Worm (Caenorhabditis elegans) whole organism, early embryonic: ENCODE data around the gene rbm-17.

Experiments used
- B0310.2 ChIP-seq: sonication (generic microtip); optimal IDR thresholded peaks from 2 replicates; lab custom pipeline; 2016; ENCODE audit warnings: mild to moderate bottlenecking, missing genetic modification characterization, missing compliant biosample characterization
- F13C5.2 ChIP-seq: sonication (generic microtip); optimal IDR thresholded peaks from 2 replicates; lab custom pipeline; 2017; ENCODE audit warnings: mild to moderate bottlenecking, missing genetic modification characterization, inconsistent platforms, missing compliant biosample characterization
- aly-1 ChIP-seq: sonication (generic microtip); optimal IDR thresholded peaks from 2 replicates; lab custom pipeline; 2016; ENCODE audit warnings: missing genetic modification characterization, missing compliant biosample characterization
- ama-1 ChIP-seq: fragments of 150-350 bp; optimal IDR thresholded peaks from 2 replicates; lab custom pipeline; 2014
- ceh-13 ChIP-seq: fragments of 200-800 bp; sonication (Bioruptor generic); optimal IDR thresholded peaks from 2 replicates; lab custom pipeline; 2018; ENCODE audit warnings: mild to moderate bottlenecking, missing genetic modification characterization, missing compliant biosample characterization
- ceh-36 ChIP-seq: sonication (generic microtip); optimal IDR thresholded peaks from 2 replicates; lab custom pipeline; 2016; ENCODE audit warnings: missing genetic modification characterization, inconsistent platforms, missing compliant biosample characterization
- ets-7 ChIP-seq: sonication (generic microtip); optimal IDR thresholded peaks from 2 replicates; lab custom pipeline; 2016; ENCODE audit warnings: missing genotype, missing genetic modification characterization, missing compliant biosample characterization
- flt-1 ChIP-seq: fragments of 200-800 bp; sonication (Bioruptor generic); IDR thresholded peaks from 2 replicates; pipeline ENCODE4 v1.3.6; 2022; ENCODE audit warnings: missing genetic modification characterization, missing compliant biosample characterization
- hmbx-1 ChIP-seq: sonication (generic microtip); optimal IDR thresholded peaks from 2 replicates; lab custom pipeline; 2016; ENCODE audit warnings: mild to moderate bottlenecking, missing genetic modification characterization, missing compliant biosample characterization
- hmg-4 ChIP-seq: fragments of 200-800 bp; sonication (Bioruptor generic); optimal IDR thresholded peaks from 2 replicates; lab custom pipeline; 2018; ENCODE audit warnings: mild to moderate bottlenecking, missing genetic modification characterization, missing compliant biosample characterization
- hnd-1 ChIP-seq: sonication (generic microtip); optimal IDR thresholded peaks from 2 replicates; lab custom pipeline; 2016; ENCODE audit warnings: missing genetic modification characterization, missing compliant biosample characterization
- pes-1 ChIP-seq: fragments of 200-800 bp; sonication (Bioruptor generic); IDR thresholded peaks from 2 replicates; pipeline ENCODE4 v1.3.6; 2022; ENCODE audit warnings: missing genetic modification reagents, missing genetic modification characterization, missing compliant biosample characterization
- scrt-1 ChIP-seq: fragments of 200-800 bp; sonication (Bioruptor generic); IDR thresholded peaks from 2 replicates; pipeline ENCODE4 v1.3.6; 2022; ENCODE audit warnings: missing genetic modification characterization, missing compliant biosample characterization
- sea-1 ChIP-seq: fragments of 200-800 bp; sonication (Bioruptor generic); conservative IDR thresholded peaks from 2 replicates; pipeline ENCODE4 v1.3.6; 2022; ENCODE audit warnings: missing genetic modification characterization, missing compliant biosample characterization
- tbx-11 ChIP-seq: fragments of 200-800 bp; sonication (Bioruptor generic); IDR thresholded peaks from 2 replicates; pipeline ENCODE4 v1.3.6; 2022; ENCODE audit warnings: missing genetic modification characterization, missing compliant biosample characterization
- tbx-37 ChIP-seq: fragments of 200-800 bp; sonication (Bioruptor generic); conservative IDR thresholded peaks from 2 replicates; pipeline ENCODE4 v1.3.6; 2022; ENCODE audit warnings: missing genetic modification reagents, missing genetic modification characterization, missing compliant biosample characterization
- tra-4 ChIP-seq: sonication (generic microtip); optimal IDR thresholded peaks from 2 replicates; lab custom pipeline; 2017; ENCODE audit warnings: missing genetic modification characterization, missing compliant biosample characterization

Gene rbm-17

DNA sequence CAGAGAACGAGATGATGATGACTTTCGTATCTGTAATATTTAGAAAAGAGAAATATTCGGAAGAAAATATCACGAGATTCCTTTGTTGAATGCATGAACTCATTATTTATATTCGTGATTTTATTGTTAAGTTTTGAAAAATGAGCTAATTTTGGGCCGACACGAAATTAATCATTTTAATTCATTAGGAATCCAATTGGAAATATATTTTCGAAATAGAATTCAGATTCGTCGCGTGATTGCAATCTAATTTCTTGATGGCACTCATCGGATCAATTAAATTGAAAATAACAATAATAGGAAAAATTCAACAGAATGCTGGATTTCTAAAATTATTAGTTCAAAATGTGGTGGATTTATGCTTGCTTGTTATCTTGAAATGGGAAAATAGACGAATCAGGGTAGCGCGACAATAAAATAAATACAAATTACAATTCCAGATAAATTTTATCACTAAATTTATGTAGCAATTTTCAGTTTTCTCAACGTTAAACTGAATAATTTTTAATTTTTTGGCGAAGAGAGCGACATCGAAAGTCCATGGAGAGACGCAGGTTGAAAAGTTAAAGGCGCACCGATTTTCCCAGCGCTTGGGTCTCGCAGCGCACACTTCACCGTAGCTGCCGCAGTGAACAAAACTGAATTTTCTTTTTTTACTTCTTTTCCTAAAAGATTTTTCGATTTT is 36.3 kb upstream of the rbm-17 start:
- TF ChIP-seq hmg-4 (GFP tag; lab: Kevin White, UChicago) (peak; percentile 23), ets-7 (tag; lab: Kevin White, UChicago) (no peak), F13C5.2 (tag; lab: Kevin White, UChicago) (peak; percentile 72), tra-4 (tag; lab: Kevin White, UChicago) (peak; percentile 41), ama-1 (peak; percentile 71), aly-1 (no peak), tbx-37 (GFP tag; lab: Robert Waterston, UW) (peak; percentile 30), B0310.2 (tag; lab: Kevin White, UChicago) (peak; percentile 79), ceh-13 (no peak), tbx-11 (GFP tag; lab: Robert Waterston, UW) (no peak), flt-1 (GFP tag; lab: Robert Waterston, UW) (0 out of 2 replicates have a peak, but pooled peaks have one; percentile 12), scrt-1 (GFP tag; lab: Robert Waterston, UW) (no peak; the same call in 1 of the 2 replicates), hnd-1 (tag; lab: Kevin White, UChicago) (peak; percentile 13), ceh-36 (tag; lab: Kevin White, UChicago) (peak; percentile 11), sea-1 (no peak), hmbx-1 (tag; lab: Kevin White, UChicago) (peak; percentile 14), pes-1 (peak; percentile 38; the same call in 1 of the 2 replicates)

DNA sequence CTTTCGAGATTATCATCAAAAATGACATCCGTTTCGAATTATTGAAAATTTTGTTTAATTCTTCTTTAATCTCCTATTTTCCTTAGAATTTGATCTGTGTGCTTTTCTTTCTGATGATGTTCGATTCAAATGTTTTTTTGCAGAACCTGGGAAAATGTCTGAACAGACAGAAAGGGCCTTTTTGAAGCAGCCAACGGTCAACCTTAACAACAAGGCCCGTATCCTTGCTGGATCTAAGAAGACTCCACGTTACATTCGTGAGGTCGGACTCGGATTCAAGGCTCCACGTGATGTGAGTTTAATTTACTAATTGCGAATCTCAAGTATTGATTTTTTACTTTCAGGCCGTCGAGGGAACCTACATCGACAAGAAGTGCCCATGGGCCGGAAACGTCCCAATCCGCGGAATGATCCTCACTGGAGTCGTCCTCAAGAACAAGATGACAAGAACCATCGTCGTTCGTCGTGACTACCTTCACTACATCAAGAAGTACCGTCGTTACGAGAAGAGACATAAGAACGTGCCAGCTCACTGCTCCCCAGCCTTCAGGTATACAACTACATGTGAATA is 35.5 kb upstream of the rbm-17 start, which contains the start of gene rps-11:
Gene rps-11, plus strand, starts transcription at position 144 of the 571 bp plus-strand sequence.
- TF ChIP-seq sea-1 = no peak
- no peak for TF ChIP-seq tbx-37 (GFP tag; lab: Robert Waterston, UW)
- TF ChIP-seq ceh-13 = no peak
- TF ChIP-seq tbx-11 (GFP tag; lab: Robert Waterston, UW) = no peak
- TF ChIP-seq flt-1 (GFP tag; lab: Robert Waterston, UW) = no peak

DNA sequence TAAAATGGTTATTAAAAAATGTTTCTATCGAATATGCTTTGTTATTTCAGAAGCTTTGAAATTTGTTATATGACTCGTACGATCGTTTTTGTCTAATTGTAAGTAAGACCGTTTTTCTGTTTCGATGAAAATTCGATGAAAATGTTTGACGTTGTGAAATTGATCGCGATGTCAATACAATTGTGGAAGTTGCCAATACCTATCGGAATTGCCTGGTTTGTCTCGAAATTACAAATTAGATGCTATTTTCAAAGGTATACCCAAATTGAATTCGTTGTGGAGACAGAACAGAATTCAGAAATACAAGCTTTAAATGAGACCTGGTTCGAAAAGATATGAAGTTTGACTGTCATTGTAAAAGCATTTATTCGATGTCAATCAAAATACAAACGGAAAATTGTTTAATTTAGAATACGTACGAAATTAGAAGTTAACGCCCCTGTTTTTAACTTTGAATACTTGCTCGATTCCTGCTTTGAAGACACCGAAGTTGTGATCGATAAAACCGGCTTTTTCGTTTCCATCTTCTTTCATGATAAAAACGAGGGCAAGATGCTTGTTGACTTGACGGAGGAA is 34.8 kb upstream of the rbm-17 start:
- no peak for TF ChIP-seq hmg-4 (GFP tag; lab: Kevin White, UChicago)
- TF ChIP-seq ceh-13 = no peak

DNA sequence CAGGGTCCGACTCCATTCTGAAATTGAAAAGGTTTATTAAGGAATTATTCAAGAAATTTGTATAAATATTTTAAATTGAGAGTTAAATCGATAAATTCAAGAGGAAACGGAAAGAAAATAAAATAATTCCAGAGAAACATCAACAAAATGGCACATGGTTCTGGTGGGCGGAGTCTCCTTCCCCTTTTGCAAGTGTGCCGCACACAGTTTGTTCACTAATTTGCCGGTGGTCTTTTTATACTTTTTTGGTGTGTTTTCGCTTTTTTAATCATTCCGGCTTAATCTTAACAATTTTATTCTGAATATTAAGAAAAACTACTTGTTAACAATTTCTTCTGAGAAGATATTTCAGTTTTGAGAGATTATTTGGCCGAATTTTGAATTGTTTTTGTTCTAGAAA is 33.2 kb upstream of the rbm-17 start, which contains the start of the genes ragc-1 and Y24F12A.1:
Gene ragc-1, minus strand, starts transcription at position 25 of the 400 bp plus-strand sequence.
Gene Y24F12A.1, plus strand, starts transcription at position 346 of the 400 bp plus-strand sequence.
- TF ChIP-seq tbx-11 (GFP tag; lab: Robert Waterston, UW) (no peak), aly-1 (no peak), hmg-4 (GFP tag; lab: Kevin White, UChicago) (no peak), scrt-1 (GFP tag; lab: Robert Waterston, UW) (0 out of 2 replicates have a peak, but pooled peaks have one; percentile 37), hnd-1 (tag; lab: Kevin White, UChicago) (no peak), tbx-37 (GFP tag; lab: Robert Waterston, UW) (0 out of 2 replicates have a peak, but pooled peaks have one; percentile 29), flt-1 (GFP tag; lab: Robert Waterston, UW) (peak; percentile 33; the same call in 1 of the 2 replicates), sea-1 (0 out of 2 replicates have a peak, but pooled peaks have one; percentile 57), F13C5.2 (tag; lab: Kevin White, UChicago) (peak; percentile 16), tra-4 (tag; lab: Kevin White, UChicago) (no peak), ceh-13 (no peak), pes-1 (peak; percentile 74), ama-1 (no peak), ceh-36 (tag; lab: Kevin White, UChicago) (peak; percentile 62)

DNA sequence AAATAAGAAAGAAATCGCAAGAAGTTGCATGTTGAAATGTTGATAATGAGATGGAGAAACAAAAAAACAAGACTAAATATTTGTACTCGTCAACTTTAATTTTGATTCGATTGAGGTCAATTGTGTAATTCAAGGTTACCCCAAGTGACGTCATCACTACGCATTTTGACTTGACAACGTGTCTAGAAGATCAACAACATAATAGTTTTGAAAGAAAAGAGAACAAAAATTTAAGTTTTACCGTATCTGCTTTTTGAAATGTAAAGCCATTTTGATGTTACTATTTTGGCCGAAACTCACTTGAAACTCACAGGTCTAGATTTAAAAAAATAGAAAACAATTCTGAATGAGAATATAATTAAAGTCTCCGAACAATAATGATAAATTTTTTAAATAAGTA is 17.2 kb upstream of the rbm-17 start, which contains the start of gene dsl-5:
Gene dsl-5, minus strand, starts transcription at position 101 of the 400 bp plus-strand sequence.
- TF ChIP-seq sea-1 = no peak
- TF ChIP-seq tbx-11 (GFP tag; lab: Robert Waterston, UW) = no peak
- TF ChIP-seq flt-1 (GFP tag; lab: Robert Waterston, UW) = no peak
- no peak for TF ChIP-seq F13C5.2 (tag; lab: Kevin White, UChicago)
- no peak for TF ChIP-seq ama-1
- TF ChIP-seq tra-4 (tag; lab: Kevin White, UChicago) = no peak
- no peak for TF ChIP-seq scrt-1 (GFP tag; lab: Robert Waterston, UW)
- no peak for TF ChIP-seq pes-1
- TF ChIP-seq hmbx-1 (tag; lab: Kevin White, UChicago) = no peak
- no peak for TF ChIP-seq aly-1
- TF ChIP-seq ceh-36 (tag; lab: Kevin White, UChicago) = no peak
- TF ChIP-seq B0310.2 (tag; lab: Kevin White, UChicago) = no peak
- TF ChIP-seq ceh-13 = no peak
- no peak for TF ChIP-seq tbx-37 (GFP tag; lab: Robert Waterston, UW)
- TF ChIP-seq hmg-4 (GFP tag; lab: Kevin White, UChicago) = no peak
- no peak for TF ChIP-seq ets-7 (tag; lab: Kevin White, UChicago)
- TF ChIP-seq hnd-1 (tag; lab: Kevin White, UChicago) = no peak

DNA sequence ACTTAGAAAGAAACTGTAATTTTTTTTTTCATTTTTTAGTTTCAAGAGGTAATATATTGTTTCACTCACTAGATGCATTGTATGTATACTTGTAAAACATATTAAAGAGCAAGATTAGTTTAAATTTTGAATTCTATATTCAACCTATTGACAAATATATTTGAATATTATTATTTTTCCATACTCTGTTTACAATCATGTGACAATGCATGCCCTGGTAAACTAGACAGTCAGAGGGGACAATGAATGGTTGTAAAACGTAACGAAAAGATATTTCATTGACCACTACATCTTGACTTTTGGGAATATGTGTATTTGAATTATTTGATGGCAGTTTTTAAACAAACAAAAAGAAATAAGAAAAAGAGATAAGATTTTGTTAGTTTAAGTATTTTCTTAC is 15.8 kb upstream of the rbm-17 start:
- TF ChIP-seq hnd-1 (tag; lab: Kevin White, UChicago) = no peak
- TF ChIP-seq tbx-37 (GFP tag; lab: Robert Waterston, UW) = no peak
- no peak for TF ChIP-seq pes-1
- TF ChIP-seq tra-4 (tag; lab: Kevin White, UChicago) = no peak
- TF ChIP-seq sea-1 = no peak

DNA sequence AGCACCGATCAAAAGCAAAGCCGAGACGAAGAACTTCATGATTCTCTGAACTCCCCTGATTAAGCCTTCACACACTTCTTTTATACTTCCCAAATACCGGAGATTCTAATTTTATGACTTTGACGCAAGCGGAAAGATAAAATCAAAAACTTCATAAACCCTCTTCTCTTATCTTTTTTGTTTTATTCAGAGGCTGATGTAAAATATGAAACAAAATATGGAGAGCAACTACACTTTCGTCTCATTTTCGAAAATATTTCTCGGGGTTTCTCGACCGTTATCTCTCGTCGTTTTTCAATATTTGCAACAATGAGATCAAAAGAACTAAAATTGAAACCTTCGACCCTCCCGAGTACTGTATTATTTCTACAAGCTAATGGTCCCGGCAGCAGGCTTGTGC is 15.1 kb upstream of the rbm-17 start, which contains the start of gene lys-4:
Gene lys-4, minus strand, starts transcription at position 115 of the 400 bp plus-strand sequence.
- TF ChIP-seq tbx-37 (GFP tag; lab: Robert Waterston, UW) = no peak
- no peak for TF ChIP-seq pes-1
- no peak for TF ChIP-seq hmbx-1 (tag; lab: Kevin White, UChicago)
- no peak for TF ChIP-seq tra-4 (tag; lab: Kevin White, UChicago)
- no peak for TF ChIP-seq scrt-1 (GFP tag; lab: Robert Waterston, UW)
- no peak for TF ChIP-seq sea-1
- TF ChIP-seq ama-1 = no peak
- TF ChIP-seq ets-7 (tag; lab: Kevin White, UChicago) = no peak
- no peak for TF ChIP-seq ceh-13
- no peak for TF ChIP-seq aly-1
- TF ChIP-seq F13C5.2 (tag; lab: Kevin White, UChicago) = no peak
- no peak for TF ChIP-seq tbx-11 (GFP tag; lab: Robert Waterston, UW)
- TF ChIP-seq B0310.2 (tag; lab: Kevin White, UChicago) = no peak
- no peak for TF ChIP-seq flt-1 (GFP tag; lab: Robert Waterston, UW)
- no peak for TF ChIP-seq ceh-36 (tag; lab: Kevin White, UChicago)
- TF ChIP-seq hmg-4 (GFP tag; lab: Kevin White, UChicago) = no peak
- TF ChIP-seq hnd-1 (tag; lab: Kevin White, UChicago) = no peak
